Fruit fly (Drosophila melanogaster) whole organism, embryonic: ENCODE measurements around the gene CG10053.
A peak's percentile ranks its signal among the peaks of the same experiment; 100 is the strongest.

Experiments used
- Ada2b ChIP-seq: fragments of 200-800 bp; sonication (Bioruptor generic); IDR thresholded peaks from 2 replicates; pipeline ENCODE4 v1.3.6; 2022; ENCODE audit warnings: missing biosample characterization, missing genetic modification characterization
- Adf1 ChIP-seq: fragments of 200-800 bp; sonication (Bioruptor generic); IDR thresholded peaks from 2 replicates; pipeline ENCODE4 v1.3.6; 2022; ENCODE audit warnings: missing biosample characterization, missing genetic modification characterization
- CG10565 ChIP-seq: fragments of 200-800 bp; sonication (Bioruptor generic); optimal IDR thresholded peaks from 3 replicates; lab custom pipeline; 2016; ENCODE audit warnings: missing biosample characterization, mild to moderate bottlenecking, missing genetic modification characterization
- CG10979 ChIP-seq: fragments of 200-800 bp; sonication (Bioruptor generic); optimal IDR thresholded peaks from 2 replicates; lab custom pipeline; 2018; ENCODE audit warnings: missing biosample characterization, mild to moderate bottlenecking, missing genetic modification characterization, moderate library complexity
- CG11695 ChIP-seq: fragments of 200-800 bp; sonication (Bioruptor generic); IDR thresholded peaks from 3 replicates; pipeline ENCODE4 v1.3.6; 2022; ENCODE audit warnings: missing biosample characterization, missing genetic modification characterization
- CG12942 ChIP-seq: fragments of 200-800 bp; sonication (Bioruptor generic); optimal IDR thresholded peaks from 3 replicates; lab custom pipeline; 2016; ENCODE audit warnings: missing biosample characterization, missing genetic modification characterization
- CG15479 ChIP-seq: fragments of 200-800 bp; sonication (Bioruptor generic); optimal IDR thresholded peaks from 3 replicates; lab custom pipeline; 2019; ENCODE audit warnings: missing biosample characterization, mild to moderate bottlenecking, missing genetic modification characterization, moderate library complexity
- CG1603 ChIP-seq: fragments of 200-800 bp; sonication (Bioruptor generic); optimal IDR thresholded peaks from 2 replicates; lab custom pipeline; 2019; ENCODE audit warnings: missing biosample characterization, mild to moderate bottlenecking, missing genetic modification characterization, moderate library complexity
- CG17385 ChIP-seq: fragments of 200-800 bp; sonication (Bioruptor generic); optimal IDR thresholded peaks from 3 replicates; lab custom pipeline; 2018; ENCODE audit warnings: missing biosample characterization, mild to moderate bottlenecking, missing genetic modification characterization
- CG32772 ChIP-seq: fragments of 200-800 bp; sonication (Bioruptor generic); IDR thresholded peaks from 2 replicates; pipeline ENCODE4 v1.3.6; 2022; ENCODE audit warnings: missing biosample characterization, missing genetic modification characterization
- CG34376 ChIP-seq: fragments of 200-800 bp; sonication (Bioruptor generic); optimal IDR thresholded peaks from 2 replicates; lab custom pipeline; 2018; ENCODE audit warnings: missing biosample characterization, mild to moderate bottlenecking, missing genetic modification characterization
- CG34422 ChIP-seq: fragments of 200-800 bp; sonication (Bioruptor generic); IDR thresholded peaks from 3 replicates; pipeline ENCODE4 v1.3.6; 2022; ENCODE audit warnings: missing biosample characterization, missing genetic modification characterization
- CG4424 ChIP-seq: fragments of 200-800 bp; sonication (Bioruptor generic); optimal IDR thresholded peaks from 3 replicates; lab custom pipeline; 2016; ENCODE audit warnings: missing biosample characterization, missing genetic modification characterization
- CG4730 ChIP-seq: fragments of 200-800 bp; sonication (Bioruptor generic); IDR thresholded peaks from 2 replicates; pipeline ENCODE4 v1.3.6; 2022; ENCODE audit warnings: missing biosample characterization, missing genetic modification characterization
- CG6175 ChIP-seq: fragments of 200-800 bp; sonication (Bioruptor generic); IDR thresholded peaks from 3 replicates; pipeline ENCODE4 v1.3.6; 2022; ENCODE audit warnings: missing biosample characterization, missing genetic modification characterization
- CG7786 ChIP-seq: fragments of 200-800 bp; sonication (Bioruptor generic); optimal IDR thresholded peaks from 2 replicates; lab custom pipeline; 2016; ENCODE audit warnings: missing biosample characterization, missing genetic modification characterization
- CG7987 ChIP-seq: fragments of 200-800 bp; sonication (Bioruptor generic); optimal IDR thresholded peaks from 2 replicates; lab custom pipeline; 2018; ENCODE audit warnings: missing biosample characterization, mild to moderate bottlenecking, missing genetic modification characterization, moderate library complexity
- CG8359 ChIP-seq: fragments of 200-800 bp; sonication (Bioruptor generic); optimal IDR thresholded peaks from 2 replicates; lab custom pipeline; 2017; ENCODE audit warnings: missing biosample characterization, mild to moderate bottlenecking, missing genetic modification characterization, borderline replicate concordance
- Chrac-16 ChIP-seq: fragments of 200-800 bp; sonication (Bioruptor generic); optimal IDR thresholded peaks from 3 replicates; lab custom pipeline; 2016; ENCODE audit warnings: missing biosample characterization, missing genetic modification characterization
- D19A ChIP-seq: fragments of 200-800 bp; optimal IDR thresholded peaks from 3 replicates; lab custom pipeline; 2019; ENCODE audit warnings: missing biosample characterization, mild to moderate bottlenecking, missing genetic modification characterization, moderate library complexity
- Dbx ChIP-seq: fragments of 200-800 bp; sonication (Bioruptor generic); IDR thresholded peaks from 3 replicates; pipeline ENCODE4 v1.3.6; 2022; ENCODE audit warnings: missing biosample characterization, missing genetic modification characterization
- Doc3 ChIP-seq: fragments of 200-800 bp; sonication (Bioruptor generic); IDR thresholded peaks from 3 replicates; pipeline ENCODE4 v1.3.6; 2022; ENCODE audit warnings: missing biosample characterization, missing genetic modification characterization; ENCODE audit not compliant: partially characterized antibody
- E2f1 ChIP-seq: fragments of 200-800 bp; sonication (Bioruptor generic); IDR thresholded peaks from 2 replicates; pipeline ENCODE4 v1.3.6; 2022; ENCODE audit warnings: missing biosample characterization, missing genetic modification characterization
- Fer3 ChIP-seq: fragments of 200-800 bp; sonication (Bioruptor generic); optimal IDR thresholded peaks from 2 replicates; lab custom pipeline; 2018; ENCODE audit warnings: missing biosample characterization, mild to moderate bottlenecking, missing genetic modification characterization, moderate library complexity
- HHEX ChIP-seq: fragments of 200-800 bp; sonication (Bioruptor generic); optimal IDR thresholded peaks from 3 replicates; lab custom pipeline; 2017; ENCODE audit warnings: missing biosample characterization, mild to moderate bottlenecking, missing genetic modification characterization, missing genetic modification reagents
- HLH3B ChIP-seq: fragments of 200-800 bp; sonication (Bioruptor generic); IDR thresholded peaks from 2 replicates; pipeline ENCODE4 v1.3.6; 2022; ENCODE audit warnings: missing biosample characterization, missing genetic modification characterization
- HmgZ ChIP-seq: fragments of 200-800 bp; sonication (Bioruptor generic); optimal IDR thresholded peaks from 2 replicates; lab custom pipeline; 2018; ENCODE audit warnings: missing biosample characterization, mild to moderate bottlenecking, missing genetic modification characterization
- Hmx ChIP-seq: fragments of 200-800 bp; sonication (Bioruptor generic); optimal IDR thresholded peaks from 2 replicates; lab custom pipeline; 2016; ENCODE audit warnings: missing biosample characterization, missing genetic modification characterization
- Hsf ChIP-seq: fragments of 200-800 bp; sonication (Bioruptor generic); optimal IDR thresholded peaks from 3 replicates; lab custom pipeline; 2016; ENCODE audit warnings: missing biosample characterization, missing genetic modification characterization
- Lim3 ChIP-seq: fragments of 200-800 bp; sonication (Bioruptor generic); IDR thresholded peaks from 2 replicates; pipeline ENCODE4 v1.3.6; 2022; ENCODE audit warnings: missing biosample characterization, missing genetic modification characterization
- Max ChIP-seq: fragments of 200-800 bp; sonication (Bioruptor generic); optimal IDR thresholded peaks from 2 replicates; lab custom pipeline; 2016; ENCODE audit warnings: missing biosample characterization, mild to moderate bottlenecking, missing genetic modification characterization
- Pdp1 ChIP-seq, 2 experiments: fragments of 200-800 bp; sonication (Bioruptor generic); optimal IDR thresholded peaks; 3 replicates each; lab custom pipeline; 2016; ENCODE audit warnings: missing biosample characterization in 2 of 2, missing genetic modification characterization in 2 of 2, mild to moderate bottlenecking in 1 of 2, moderate library complexity in 1 of 2
- Rfx ChIP-seq: fragments of 200-800 bp; sonication (Bioruptor generic); IDR thresholded peaks from 2 replicates; pipeline ENCODE4 v1.3.6; 2022; ENCODE audit warnings: missing biosample characterization, missing genetic modification characterization
- Sin3A ChIP-seq: fragments of >200 bp; optimal IDR thresholded peaks from 2 replicates; lab custom pipeline; 2018
- Sry-β ChIP-seq: fragments of 200-800 bp; sonication (Bioruptor generic); optimal IDR thresholded peaks from 2 replicates; lab custom pipeline; 2018; ENCODE audit warnings: missing biosample characterization, mild to moderate bottlenecking, missing genetic modification characterization, moderate library complexity
- btn ChIP-seq: fragments of 200-800 bp; sonication (Bioruptor generic); optimal IDR thresholded peaks from 2 replicates; lab custom pipeline; 2016; ENCODE audit warnings: missing biosample characterization, missing genetic modification characterization
- dati ChIP-seq: fragments of 200-800 bp; sonication (Bioruptor generic); IDR thresholded peaks from 2 replicates; pipeline ENCODE4 v1.3.6; 2022; ENCODE audit warnings: missing biosample characterization, missing genetic modification characterization
- gsb ChIP-seq: fragments of 200-800 bp; sonication (Bioruptor generic); IDR thresholded peaks from 2 replicates; pipeline ENCODE4 v1.3.6; 2022; ENCODE audit warnings: missing biosample characterization, missing genetic modification characterization
- h ChIP-seq: fragments of >200 bp; optimal IDR thresholded peaks from 2 replicates; lab custom pipeline; 2017
- klu ChIP-seq: fragments of 200-800 bp; sonication (Bioruptor generic); IDR thresholded peaks from 2 replicates; pipeline ENCODE4 v1.3.6; 2022; ENCODE audit warnings: missing biosample characterization, missing genetic modification characterization
- kni ChIP-seq: fragments of 200-800 bp; sonication (Bioruptor generic); optimal IDR thresholded peaks from 3 replicates; lab custom pipeline; 2017; ENCODE audit warnings: mild to moderate bottlenecking, missing biosample characterization, missing genetic modification reagents, missing genetic modification characterization
- maf-S ChIP-seq: fragments of 200-800 bp; sonication (Bioruptor generic); optimal IDR thresholded peaks from 2 replicates; lab custom pipeline; 2016; ENCODE audit warnings: missing biosample characterization, missing genetic modification characterization
- mirr ChIP-seq: fragments of 200-800 bp; sonication (Bioruptor generic); optimal IDR thresholded peaks from 3 replicates; lab custom pipeline; 2018; ENCODE audit warnings: missing biosample characterization, mild to moderate bottlenecking, missing genetic modification characterization
- psq ChIP-seq: fragments of 200-800 bp; sonication (Bioruptor generic); optimal IDR thresholded peaks from 2 replicates; lab custom pipeline; 2017; ENCODE audit warnings: missing biosample characterization, missing genetic modification characterization
- pzg ChIP-seq: fragments of 200-800 bp; sonication (Bioruptor generic); optimal IDR thresholded peaks from 3 replicates; lab custom pipeline; 2018; ENCODE audit warnings: missing biosample characterization, mild to moderate bottlenecking, missing genetic modification characterization, moderate library complexity
- repo ChIP-seq: fragments of 200-800 bp; sonication (Bioruptor generic); optimal IDR thresholded peaks from 2 replicates; lab custom pipeline; 2016; ENCODE audit warnings: missing biosample characterization, missing genetic modification characterization
- sisA ChIP-seq: fragments of 200-800 bp; sonication (Bioruptor generic); IDR thresholded peaks from 2 replicates; pipeline ENCODE4 v1.3.6; 2022; ENCODE audit warnings: missing biosample characterization, missing genetic modification characterization
- tio ChIP-seq: fragments of 200-800 bp; sonication (Bioruptor generic); optimal IDR thresholded peaks from 2 replicates; lab custom pipeline; 2017; ENCODE audit warnings: missing biosample characterization, missing genetic modification characterization, inconsistent platforms
- tll ChIP-seq, 2 experiments: fragments of 200-800 bp in 1 of 2; fragments of >200 bp in 1 of 2; sonication (Bioruptor generic) in 1 of 2; optimal IDR thresholded peaks; 2 replicates each; lab custom pipeline; 2017 to 2019; ENCODE audit warnings: missing biosample characterization in 2 of 2, missing genetic modification characterization in 2 of 2, mild to moderate bottlenecking in 1 of 2, moderate library complexity in 1 of 2
- twi ChIP-seq: fragments of 200-800 bp; optimal IDR thresholded peaks from 2 replicates; lab custom pipeline; 2019; ENCODE audit warnings: missing biosample characterization, mild to moderate bottlenecking, missing genetic modification characterization, moderate library complexity
- wdn ChIP-seq: fragments of 200-800 bp; sonication (Bioruptor generic); IDR thresholded peaks from 2 replicates; pipeline ENCODE4 v1.3.6; 2022; ENCODE audit warnings: missing biosample characterization, missing genetic modification characterization
- wor ChIP-seq: fragments of 200-800 bp; sonication (Bioruptor generic); IDR thresholded peaks from 2 replicates; pipeline ENCODE4 v1.3.6; 2022; ENCODE audit warnings: missing biosample characterization, missing genetic modification characterization

Gene CG10053

DNA sequence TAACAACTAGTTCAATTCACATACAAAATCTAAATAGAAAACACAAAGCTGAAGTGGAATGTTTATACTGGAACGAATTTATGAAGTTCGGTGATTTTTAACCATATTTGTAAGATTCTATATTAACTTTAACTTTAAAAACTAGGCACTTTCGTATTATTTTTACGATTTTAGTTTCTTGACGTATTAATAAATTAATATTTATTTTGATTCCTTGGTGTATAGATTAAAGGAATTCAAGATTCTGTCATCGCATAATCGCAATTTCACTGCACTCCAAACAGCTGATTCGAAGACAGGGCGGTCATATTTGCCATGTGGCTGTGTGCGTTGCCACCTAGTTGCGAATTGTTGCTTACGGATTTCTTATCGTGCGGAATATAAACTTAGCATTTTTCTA lies 2.6 kb downstream of the CG10053 start, which contains the start of the genes CG1227 and Dtwd2 (continued):
- TF ChIP-seq CG34422 (GFP tag; lab: Robert Waterston, UW): peak; percentile 92
- TF ChIP-seq btn (GFP tag; lab: Kevin White, UChicago): no peak
- peak; percentile 70 for TF ChIP-seq Adf1 (GFP tag; lab: Robert Waterston, UW)
- no peak for TF ChIP-seq h (lab: Kevin White, UChicago)
- no peak for TF ChIP-seq Lim3
- peak; percentile 92 for TF ChIP-seq D19A (tag; lab: Kevin White, UChicago)
- peak; percentile 96 for TF ChIP-seq Fer3 (tag; lab: Kevin White, UChicago)
- peak; percentile 90 for TF ChIP-seq E2f1 (GFP tag; lab: Robert Waterston, UW)
- peak; percentile 93 for TF ChIP-seq CG11695 (GFP tag; lab: Robert Waterston, UW)
- TF ChIP-seq Hsf: peak; percentile 80
- peak; percentile 81 for TF ChIP-seq CG4424 (GFP tag; lab: Kevin White, UChicago)
- peak; percentile 79 for TF ChIP-seq HHEX (GFP tag; lab: Kevin White, UChicago)
- peak; percentile 68 for TF ChIP-seq Hmx (GFP tag; lab: Kevin White, UChicago)
- TF ChIP-seq CG8359 (GFP tag; lab: Kevin White, UChicago): peak; percentile 50
- TF ChIP-seq CG7987: no peak
- peak; percentile 36 for TF ChIP-seq pzg (GFP tag; lab: Kevin White, UChicago)
- TF ChIP-seq tio (GFP tag; lab: Kevin White, UChicago): peak; percentile 73
- no peak for TF ChIP-seq repo
- peak; percentile 78 for TF ChIP-seq CG32772 (GFP tag; lab: Robert Waterston, UW)
- TF ChIP-seq Chrac-16 (GFP tag; lab: Kevin White, UChicago): peak; percentile 67
- peak; percentile 94 for TF ChIP-seq Rfx (GFP tag; lab: Robert Waterston, UW)
- TF ChIP-seq psq (GFP tag; lab: Kevin White, UChicago): no peak
- TF ChIP-seq wdn (GFP tag; lab: Robert Waterston, UW): peak; percentile 83
- TF ChIP-seq Doc3 (GFP tag; lab: Robert Waterston, UW): no peak
- no peak for TF ChIP-seq CG15479 (GFP tag; lab: Kevin White, UChicago)
- TF ChIP-seq Dbx (GFP tag; lab: Robert Waterston, UW): peak; percentile 92
- peak; percentile 64 for TF ChIP-seq CG1603 (tag; lab: Kevin White, UChicago)
- TF ChIP-seq sisA (GFP tag; lab: Robert Waterston, UW): peak; percentile 33; the same call in 1 of the 2 replicates
- peak; percentile 90 for TF ChIP-seq CG10979 (tag; lab: Kevin White, UChicago)
- TF ChIP-seq mirr (GFP tag; lab: Kevin White, UChicago): no peak
- TF ChIP-seq tll (GFP tag; optimal IDR thresholded peaks at IDR 0.05; lab: Kevin White, UChicago): peak in 1 of 2 experiments; percentile 16
- TF ChIP-seq kni (GFP tag; lab: Kevin White, UChicago): no peak
- peak; percentile 84 for TF ChIP-seq Ada2b (GFP tag; lab: Robert Waterston, UW)
- TF ChIP-seq CG4730 (GFP tag; lab: Robert Waterston, UW): peak; percentile 79
- no peak for TF ChIP-seq Sin3A
- peak; percentile 28 for TF ChIP-seq CG7786 (GFP tag; lab: Kevin White, UChicago)
- no peak; the same call in 2 of the 3 replicates for TF ChIP-seq CG6175
- TF ChIP-seq HmgZ (tag; lab: Kevin White, UChicago): peak; percentile 96
- peak; percentile 51 for TF ChIP-seq maf-S (GFP tag; lab: Kevin White, UChicago)
- TF ChIP-seq CG34376 (GFP tag; lab: Kevin White, UChicago): peak; percentile 93
- no peak for TF ChIP-seq twi (tag; lab: Kevin White, UChicago)
- TF ChIP-seq CG10565: no peak
- TF ChIP-seq Sry-β (GFP tag; lab: Kevin White, UChicago): no peak
- peak; percentile 63 for TF ChIP-seq CG12942 (GFP tag; lab: Kevin White, UChicago)
- peak; percentile 88 for TF ChIP-seq Max
- TF ChIP-seq wor (GFP tag; lab: Robert Waterston, UW): peak; percentile 70
- peak; percentile 88 for TF ChIP-seq CG17385 (GFP tag; lab: Kevin White, UChicago)
- TF ChIP-seq dati (GFP tag; lab: Robert Waterston, UW): peak; percentile 68
- peak in 1 of 2 experiments; percentile 43 for TF ChIP-seq Pdp1 (GFP tag; optimal IDR thresholded peaks at IDR 0.05; lab: Kevin White, UChicago)
- TF ChIP-seq HLH3B (GFP tag; lab: Robert Waterston, UW): peak; percentile 89
- peak; percentile 81 for TF ChIP-seq gsb (GFP tag; lab: Robert Waterston, UW)
- peak; percentile 67 for TF ChIP-seq klu (GFP tag; lab: Robert Waterston, UW)
